Fruit fly (Drosophila melanogaster): Measurements from ENCODE around the gene CG14693.
A peak's percentile ranks its signal among the peaks of the same experiment; 100 is the strongest.

The CG14693 gene

dm6 chr3R:10828688-10829087 lies 13.8 kb upstream of the CG14693 start:
- no peak for TF ChIP-seq CG17801 (GFP tag; optimal IDR thresholded peaks at IDR 0.05; ENCODE audit: partially characterized antibody)

dm6 chr3R:10826796-10827524 lies 12.1 kb upstream of the CG14693 start, which contains the start of gene Cad86C:
Cad86C (plus strand) TSS chr3R:10827079.
- peak; percentile 34 for TF ChIP-seq CG17801 (GFP tag; optimal IDR thresholded peaks at IDR 0.05; ENCODE audit: partially characterized antibody)

- TF ChIP-seq CG17801 (GFP tag; optimal IDR thresholded peaks at IDR 0.05; ENCODE audit: partially characterized antibody), result no peak
These were observed 11.0 kb downstream of the CG14693 start, which contains the start of gene CG14692 for dm6 chr3R:10803855-10804254. CG14692 (minus strand) TSS chr3R:10803955.

- no peak for TF ChIP-seq CG17801 (GFP tag; optimal IDR thresholded peaks at IDR 0.05; ENCODE audit: partially characterized antibody)
These were observed 22.2 kb downstream of the CG14693 start, which contains the start of gene CG14687 for dm6 chr3R:10792604-10793003. CG14687 (plus strand) TSS chr3R:10792904.

- TF ChIP-seq CG17801 (GFP tag; optimal IDR thresholded peaks at IDR 0.05; ENCODE audit: partially characterized antibody), result peak; percentile 54
These were observed 26.7 kb downstream of the CG14693 start, which contains the start of the genes Art1 and Mcm5 for dm6 chr3R:10788186-10788585. Art1 (minus strand) TSS chr3R:10788226. Mcm5 (plus strand) TSS chr3R:10788524.

dm6 chr3R:10784058-10784499 lies 30.8 kb downstream of the CG14693 start, which contains the start of the genes mRpL37 and Rbp1:
mRpL37 (minus strand) TSS chr3R:10784092.
Rbp1 (plus strand) TSS chr3R:10784383.
- peak; percentile 73 for TF ChIP-seq CG17801 (GFP tag; optimal IDR thresholded peaks at IDR 0.05; ENCODE audit: partially characterized antibody)

dm6 chr3R:10782167-10782566 lies 32.7 kb downstream of the CG14693 start, which contains the start of gene CG42633:
CG42633 (minus strand) TSS chr3R:10782267.
- TF ChIP-seq CG17801 (GFP tag; optimal IDR thresholded peaks at IDR 0.05; ENCODE audit: partially characterized antibody), result no peak

- no peak for TF ChIP-seq CG17801 (GFP tag; optimal IDR thresholded peaks at IDR 0.05; ENCODE audit: partially characterized antibody)
These were observed 34.7 kb downstream of the CG14693 start for dm6 chr3R:10780161-10780560.

dm6 chr3R:10779269-10779668 lies 35.6 kb downstream of the CG14693 start, which contains the start of gene Desi:
Desi (plus strand) TSS chr3R:10779569.
- TF ChIP-seq CG17801 (GFP tag; optimal IDR thresholded peaks at IDR 0.05; ENCODE audit: partially characterized antibody), result no peak

- no peak for TF ChIP-seq CG17801 (GFP tag; optimal IDR thresholded peaks at IDR 0.05; ENCODE audit: partially characterized antibody)
These were observed 36.7 kb downstream of the CG14693 start for dm6 chr3R:10778151-10778550.

dm6 chr3R:10777274-10777673 lies 37.6 kb downstream of the CG14693 start, which contains the start of the genes CG45076, CG45078 and fau:
CG45076 (minus strand) TSS chr3R:10777374.
CG45078 (minus strand) TSS chr3R:10777374.
fau (minus strand) TSS chr3R:10777374.
- TF ChIP-seq CG17801 (GFP tag; optimal IDR thresholded peaks at IDR 0.05; ENCODE audit: partially characterized antibody), result no peak

dm6 chr3R:10776047-10776659 lies 38.7 kb downstream of the CG14693 start:
- no peak for TF ChIP-seq CG17801 (GFP tag; optimal IDR thresholded peaks at IDR 0.05; ENCODE audit: partially characterized antibody)

- no peak for TF ChIP-seq CG17801 (GFP tag; optimal IDR thresholded peaks at IDR 0.05; ENCODE audit: partially characterized antibody)
These were observed 39.6 kb downstream of the CG14693 start for dm6 chr3R:10775246-10775645.

- TF ChIP-seq CG17801 (GFP tag; optimal IDR thresholded peaks at IDR 0.05; ENCODE audit: partially characterized antibody), result no peak
These were observed 47.3 kb downstream of the CG14693 start, which contains the start of gene TfIIFbeta for dm6 chr3R:10767526-10767925. TfIIFbeta (minus strand) TSS chr3R:10767804.

- TF ChIP-seq CG17801 (GFP tag; optimal IDR thresholded peaks at IDR 0.05; ENCODE audit: partially characterized antibody), result peak; percentile 4
These were observed 52.9 kb downstream of the CG14693 start for dm6 chr3R:10761980-10762379.
